Worm (Caenorhabditis elegans) whole organism, young adult: ENCODE measurements around the gene R04D3.3.
A peak's percentile ranks its signal among the peaks of the same experiment; 100 is the strongest.

Source experiments
- B0035.1 ChIP-seq: sonication (generic microtip); optimal IDR thresholded peaks from 2 replicates; lab custom pipeline; 2016; ENCODE audit warnings: missing genetic modification characterization, mild to moderate bottlenecking, missing compliant biosample characterization, missing genotype, missing genetic modification reagents
- B0261.1 ChIP-seq: sonication (generic microtip); optimal IDR thresholded peaks from 2 replicates; lab custom pipeline; 2016; ENCODE audit warnings: mild to moderate bottlenecking, missing genetic modification characterization, moderate library complexity, missing compliant biosample characterization
- C17E4.6 ChIP-seq: fragments of 200-800 bp; sonication (Bioruptor generic); IDR thresholded peaks from 2 replicates; pipeline ENCODE4 v1.3.6; 2022; ENCODE audit warnings: missing genetic modification reagents, missing genetic modification characterization, missing compliant biosample characterization
- D2030.7 ChIP-seq: fragments of 200-800 bp; sonication (Bioruptor generic); IDR thresholded peaks from 2 replicates; pipeline ENCODE4 v1.3.6; 2022; ENCODE audit warnings: missing genetic modification reagents, missing genetic modification characterization, missing compliant biosample characterization
- F22D6.2 ChIP-seq: sonication (generic microtip); optimal IDR thresholded peaks from 2 replicates; lab custom pipeline; 2016; ENCODE audit warnings: mild to moderate bottlenecking, missing genetic modification characterization, missing compliant biosample characterization
- F52B5.7 ChIP-seq: sonication (generic microtip); optimal IDR thresholded peaks from 2 replicates; lab custom pipeline; 2016; ENCODE audit warnings: mild to moderate bottlenecking, missing genetic modification characterization, missing compliant biosample characterization
- F55B11.4 ChIP-seq: sonication (generic microtip); optimal IDR thresholded peaks from 2 replicates; lab custom pipeline; 2016; ENCODE audit warnings: missing compliant biosample characterization, missing genetic modification characterization, borderline replicate concordance; ENCODE audit not compliant: insufficient read depth
- F57A8.1 ChIP-seq: fragments of 200-800 bp; sonication (Bioruptor generic); optimal IDR thresholded peaks from 2 replicates; lab custom pipeline; 2018; ENCODE audit warnings: mild to moderate bottlenecking, missing genetic modification characterization, moderate library complexity, missing compliant biosample characterization
- F57C9.4 ChIP-seq: sonication (generic microtip); optimal IDR thresholded peaks from 2 replicates; lab custom pipeline; 2017; ENCODE audit warnings: mild to moderate bottlenecking, missing genetic modification characterization, missing compliant biosample characterization
- T07F8.4 ChIP-seq: sonication (generic microtip); optimal IDR thresholded peaks from 2 replicates; lab custom pipeline; 2016; ENCODE audit warnings: mild to moderate bottlenecking, missing genetic modification characterization, moderate library complexity, missing compliant biosample characterization
- Y53G8AR.9 ChIP-seq: fragments of 200-800 bp; sonication (Bioruptor generic); conservative IDR thresholded peaks from 2 replicates; pipeline ENCODE4 v1.3.6; 2022; ENCODE audit warnings: missing genetic modification reagents, missing genetic modification characterization, missing compliant biosample characterization
- aptf-2 ChIP-seq: fragments of 200-800 bp; sonication (Bioruptor generic); conservative IDR thresholded peaks from 2 replicates; pipeline ENCODE4 v1.3.6; 2022; ENCODE audit warnings: missing genetic modification reagents, missing genetic modification characterization, missing compliant biosample characterization
- athp-1 ChIP-seq: sonication (generic microtip); optimal IDR thresholded peaks from 2 replicates; lab custom pipeline; 2017; ENCODE audit warnings: mild to moderate bottlenecking, missing genetic modification characterization, missing compliant biosample characterization
- attf-3 ChIP-seq: fragments of 200-800 bp; sonication (Bioruptor generic); conservative IDR thresholded peaks from 2 replicates; pipeline ENCODE4 v1.3.6; 2022; ENCODE audit warnings: missing genetic modification reagents, missing genetic modification characterization, missing compliant biosample characterization
- bed-1 ChIP-seq: fragments of 200-800 bp; sonication (Bioruptor generic); IDR thresholded peaks from 2 replicates; pipeline ENCODE4 v1.3.6; 2022; ENCODE audit warnings: missing genetic modification reagents, missing genetic modification characterization, missing compliant biosample characterization
- cebp-2 ChIP-seq: fragments of 200-800 bp; sonication (Bioruptor generic); IDR thresholded peaks from 2 replicates; pipeline ENCODE4 v1.3.6; 2022; ENCODE audit warnings: missing genetic modification characterization, missing compliant biosample characterization
- ceh-58 ChIP-seq: fragments of 200-800 bp; sonication (Bioruptor generic); IDR thresholded peaks from 2 replicates; pipeline ENCODE4 v1.3.6; 2022; ENCODE audit warnings: missing genetic modification characterization, missing compliant biosample characterization
- die-1 ChIP-seq: sonication (generic microtip); optimal IDR thresholded peaks from 2 replicates; lab custom pipeline; 2016; ENCODE audit warnings: missing genotype, mild to moderate bottlenecking, missing genetic modification characterization, missing compliant biosample characterization
- dpff-1 ChIP-seq: sonication (generic microtip); optimal IDR thresholded peaks from 2 replicates; lab custom pipeline; 2017; ENCODE audit warnings: mild to moderate bottlenecking, missing genetic modification characterization, missing compliant biosample characterization
- egl-44 ChIP-seq: fragments of 200-800 bp; sonication (Bioruptor generic); IDR thresholded peaks from 2 replicates; pipeline ENCODE4 v1.3.6; 2022; ENCODE audit warnings: missing genetic modification reagents, missing genetic modification characterization, missing compliant biosample characterization
- egrh-3 ChIP-seq: fragments of 200-800 bp; sonication (Bioruptor generic); IDR thresholded peaks from 2 replicates; pipeline ENCODE4 v1.3.6; 2022; ENCODE audit warnings: missing genetic modification reagents, missing genetic modification characterization, missing compliant biosample characterization
- gei-17 ChIP-seq: fragments of 200-800 bp; sonication (Bioruptor generic); optimal IDR thresholded peaks from 2 replicates; lab custom pipeline; 2018; ENCODE audit warnings: mild to moderate bottlenecking, missing genetic modification characterization, missing compliant biosample characterization
- him-1 ChIP-seq: sonication (generic microtip); optimal IDR thresholded peaks from 2 replicates; lab custom pipeline; 2016; ENCODE audit warnings: missing genotype, missing genetic modification reagents, missing genetic modification characterization, missing compliant biosample characterization
- hlh-26 ChIP-seq: fragments of 200-800 bp; sonication (Bioruptor generic); conservative IDR thresholded peaks from 2 replicates; pipeline ENCODE4 v1.3.6; 2022; ENCODE audit warnings: missing genetic modification reagents, missing genetic modification characterization, missing compliant biosample characterization
- hmg-1.2 ChIP-seq: fragments of 200-800 bp; sonication (Bioruptor generic); IDR thresholded peaks from 2 replicates; pipeline ENCODE4 v1.3.6; 2022; ENCODE audit warnings: missing genetic modification reagents, missing genetic modification characterization, missing compliant biosample characterization
- hrde-1 ChIP-seq: sonication (generic microtip); optimal IDR thresholded peaks from 2 replicates; lab custom pipeline; 2016; ENCODE audit warnings: missing genetic modification characterization, mild to moderate bottlenecking, missing compliant biosample characterization, moderate library complexity, missing genotype, missing genetic modification reagents, borderline replicate concordance
- hsf-1 ChIP-seq: fragments of 200-800 bp; sonication (Bioruptor generic); IDR thresholded peaks from 2 replicates; pipeline ENCODE4 v1.3.6; 2022; ENCODE audit warnings: missing genetic modification reagents, missing genetic modification characterization, missing compliant biosample characterization
- lag-1 ChIP-seq: fragments of 200-800 bp; sonication (Bioruptor generic); IDR thresholded peaks from 2 replicates; pipeline ENCODE4 v1.3.6; 2022; ENCODE audit warnings: missing genetic modification reagents, missing genetic modification characterization, missing compliant biosample characterization
- lin-26 ChIP-seq: fragments of 200-800 bp; sonication (Bioruptor generic); IDR thresholded peaks from 2 replicates; pipeline ENCODE4 v1.3.6; 2022; ENCODE audit warnings: missing genetic modification reagents, missing genetic modification characterization, missing compliant biosample characterization
- lin-35 ChIP-seq, 3 experiments: fragments of 150-350 bp in 2 of 3; sonication (generic microtip) in 1 of 3; optimal IDR thresholded peaks; 2 replicates each; lab custom pipeline; 2014 to 2018; ENCODE audit warnings: missing biosample characterization in 3 of 3, missing genetic modification characterization in 3 of 3, missing genetic modification reagents in 3 of 3
- lsl-1 ChIP-seq: fragments of 200-800 bp; sonication (Bioruptor generic); optimal IDR thresholded peaks from 2 replicates; lab custom pipeline; 2018; ENCODE audit warnings: mild to moderate bottlenecking, missing genetic modification characterization, moderate library complexity, missing compliant biosample characterization
- madf-10 ChIP-seq: sonication (generic microtip); optimal IDR thresholded peaks from 2 replicates; lab custom pipeline; 2016; ENCODE audit warnings: mild to moderate bottlenecking, missing genetic modification characterization, missing compliant biosample characterization
- mes-4 ChIP-seq: sonication (generic microtip); optimal IDR thresholded peaks from 2 replicates; lab custom pipeline; 2016; ENCODE audit warnings: missing genotype, missing genetic modification characterization, missing compliant biosample characterization
- mxl-1 ChIP-seq: sonication (generic microtip); optimal IDR thresholded peaks from 2 replicates; lab custom pipeline; 2016; ENCODE audit warnings: missing genetic modification characterization, missing compliant biosample characterization
- nhr-179 ChIP-seq: sonication (generic microtip); optimal IDR thresholded peaks from 2 replicates; lab custom pipeline; 2016; ENCODE audit warnings: mild to moderate bottlenecking, missing genetic modification characterization, missing compliant biosample characterization
- pbrm-1 ChIP-seq: fragments of 200-800 bp; sonication (Bioruptor generic); IDR thresholded peaks from 2 replicates; pipeline ENCODE4 v1.3.6; 2022; ENCODE audit warnings: missing genetic modification reagents, missing genetic modification characterization, missing compliant biosample characterization
- rec-8 ChIP-seq, 2 experiments: sonication (generic microtip); optimal IDR thresholded peaks; 2 replicates each; lab custom pipeline; 2016; ENCODE audit warnings: mild to moderate bottlenecking in 2 of 2, missing genetic modification characterization in 2 of 2, missing genetic modification reagents in 2 of 2, missing genotype in 2 of 2, missing biosample characterization in 1 of 2, missing compliant biosample characterization in 1 of 2, moderate library complexity in 1 of 2
- rpc-1 ChIP-seq, 2 experiments: fragments of 150-350 bp in 1 of 2; sonication (generic microtip) in 1 of 2; optimal IDR thresholded peaks; 2 replicates each; lab custom pipeline; 2014 to 2018; ENCODE audit warnings: missing biosample characterization in 1 of 2, missing genetic modification characterization in 1 of 2, missing genetic modification reagents in 1 of 2, missing genotype in 1 of 2
- snpc-1.1 ChIP-seq: sonication (generic microtip); optimal IDR thresholded peaks from 2 replicates; lab custom pipeline; 2017; ENCODE audit warnings: missing genetic modification characterization, mild to moderate bottlenecking, missing compliant biosample characterization, antibody characterized with exemption, moderate library complexity, missing genotype, missing genetic modification reagents; ENCODE audit not compliant: insufficient read depth
- snpc-3.4 ChIP-seq: sonication (generic microtip); optimal IDR thresholded peaks from 2 replicates; lab custom pipeline; 2017; ENCODE audit warnings: missing genetic modification characterization, mild to moderate bottlenecking, missing compliant biosample characterization, antibody characterized with exemption, moderate library complexity, missing genotype, missing genetic modification reagents
- snpc-4 ChIP-seq, 5 experiments: fragments of 150-350 bp in 1 of 5; sonication (generic microtip) in 4 of 5; optimal IDR thresholded peaks; 2 replicates each; lab custom pipeline; 2014 to 2018; ENCODE audit warnings: missing genetic modification characterization in 5 of 5, missing biosample characterization in 3 of 5, antibody characterized with exemption in 2 of 5, mild to moderate bottlenecking in 2 of 5, missing compliant biosample characterization in 2 of 5, missing genotype in 2 of 5, moderate library complexity in 2 of 5, missing genetic modification reagents in 1 of 5
- sptf-2 ChIP-seq: fragments of 200-800 bp; sonication (Bioruptor generic); optimal IDR thresholded peaks from 2 replicates; lab custom pipeline; 2018; ENCODE audit warnings: mild to moderate bottlenecking, missing genetic modification characterization, missing compliant biosample characterization
- tbp1 ChIP-seq: fragments of 200-800 bp; sonication (Bioruptor generic); optimal IDR thresholded peaks from 2 replicates; lab custom pipeline; 2018; ENCODE audit warnings: mild to moderate bottlenecking, missing genetic modification characterization, missing compliant biosample characterization
- unc-62 ChIP-seq: fragments of 150-350 bp; optimal IDR thresholded peaks from 2 replicates; lab custom pipeline; 2014; ENCODE audit warnings: missing biosample characterization, missing genetic modification reagents, missing genetic modification characterization
- zim-3 ChIP-seq: sonication (generic microtip); optimal IDR thresholded peaks from 2 replicates; lab custom pipeline; 2017; ENCODE audit warnings: mild to moderate bottlenecking, missing genetic modification characterization, moderate library complexity, missing compliant biosample characterization

Gene R04D3.3

ce11 chrX:13294669-13295068 lies 4.2 kb upstream of the R04D3.3 start, which contains the start of gene srd-36:
Gene srd-36, minus strand, starts transcription at chrX:13294769.
- TF ChIP-seq F52B5.7 (tag; lab: Kevin White, UChicago) (no peak), F57A8.1 (GFP tag; lab: Kevin White, UChicago) (no peak), F22D6.2 (tag; lab: Kevin White, UChicago) (no peak), lsl-1 (GFP tag; lab: Kevin White, UChicago) (no peak), snpc-1.1 (tag; lab: Kevin White, UChicago) (no peak), hmg-1.2 (GFP tag; lab: Robert Waterston, UW) (no peak), hlh-26 (GFP tag; lab: Robert Waterston, UW) (no peak), lin-35 (GFP tag; optimal IDR thresholded peaks at IDR 0.05; lab: Kevin White, UChicago) (no peak), aptf-2 (GFP tag; lab: Robert Waterston, UW) (no peak), madf-10 (no peak), F55B11.4 (tag; lab: Kevin White, UChicago) (no peak), bed-1 (GFP tag; lab: Robert Waterston, UW) (no peak), ceh-58 (GFP tag; lab: Robert Waterston, UW) (no peak), F57C9.4 (tag; lab: Kevin White, UChicago) (no peak), lin-26 (GFP tag; lab: Robert Waterston, UW) (no peak), Y53G8AR.9 (GFP tag; lab: Robert Waterston, UW) (no peak)

ce11 chrX:13293023-13293422 lies 2.6 kb upstream of the R04D3.3 start:
- TF ChIP-seq rpc-1 (optimal IDR thresholded peaks at IDR 0.05; lab: Kevin White, UChicago) (peak; percentile 79), rpc-1 (tag; optimal IDR thresholded peaks at IDR 0.05; lab: Kevin White, UChicago) (peak; percentile 94), lsl-1 (GFP tag; lab: Kevin White, UChicago) (no peak), zim-3 (tag; lab: Kevin White, UChicago) (no peak), athp-1 (tag; lab: Kevin White, UChicago) (no peak), snpc-1.1 (tag; lab: Kevin White, UChicago) (peak; percentile 29), hmg-1.2 (GFP tag; lab: Robert Waterston, UW) (0 out of 2 replicates have a peak, but pooled peaks have one; percentile 7), T07F8.4 (peak; percentile 4), D2030.7 (peak; percentile 41; the same call in 1 of the 2 replicates), egrh-3 (GFP tag; lab: Robert Waterston, UW) (no peak), dpff-1 (tag; lab: Kevin White, UChicago) (no peak), nhr-179 (tag; lab: Kevin White, UChicago) (peak; percentile 8), C17E4.6 (GFP tag; lab: Robert Waterston, UW) (no peak), cebp-2 (no peak), B0261.1 (tag; lab: Kevin White, UChicago) (peak; percentile 68), egl-44 (GFP tag; lab: Robert Waterston, UW) (no peak), hrde-1 (tag; lab: Kevin White, UChicago) (no peak), tbp1 (peak; percentile 83), B0035.1 (tag; lab: Kevin White, UChicago) (no peak), unc-62 (GFP tag; lab: Kevin White, UChicago) (no peak), mes-4 (peak; percentile 51), lag-1 (GFP tag; lab: Robert Waterston, UW) (no peak), lin-26 (GFP tag; lab: Robert Waterston, UW) (peak; percentile 81), mxl-1 (tag; lab: Kevin White, UChicago) (no peak), gei-17 (GFP tag; lab: Kevin White, UChicago) (no peak), rec-8 (tag; optimal IDR thresholded peaks at IDR 0.05; lab: Kevin White, UChicago) (peak in 1 of 2 experiments; percentile 32), him-1 (tag; lab: Kevin White, UChicago) (peak; percentile 40), snpc-3.4 (tag; lab: Kevin White, UChicago) (peak; percentile 35), pbrm-1 (GFP tag; lab: Robert Waterston, UW) (peak; percentile 31; the same call in 1 of the 2 replicates), sptf-2 (GFP tag; lab: Kevin White, UChicago) (no peak), snpc-4 (GFP tag; optimal IDR thresholded peaks at IDR 0.05; lab: Kevin White, UChicago) (peak; percentile 43), snpc-4 (tag; optimal IDR thresholded peaks at IDR 0.05; lab: Kevin White, UChicago) (peak in 1 of 4 experiments; percentile 58), attf-3 (no peak), lin-35 (GFP tag; optimal IDR thresholded peaks at IDR 0.05; lab: Kevin White, UChicago) (no peak), die-1 (peak; percentile 75), hsf-1 (GFP tag; lab: Robert Waterston, UW) (no peak)
